Worm (Caenorhabditis elegans) whole organism, L1 larva: Measurements from ENCODE around the gene C23H3.9.

ENCODE experiments used
- C04F5.9 ChIP-seq: sonication (generic microtip); optimal IDR thresholded peaks from 2 replicates; lab custom pipeline; 2016; ENCODE audit warnings: missing genetic modification characterization, missing compliant biosample characterization
- C16A3.4 ChIP-seq: fragments of 150-350 bp; optimal IDR thresholded peaks from 2 replicates; lab custom pipeline; 2014; ENCODE audit warnings: missing biosample characterization, missing genetic modification characterization
- F16B12.6 ChIP-seq: fragments of 150-350 bp; optimal IDR thresholded peaks from 2 replicates; lab custom pipeline; 2014; ENCODE audit warnings: missing biosample characterization, missing genetic modification characterization
- aha-1 ChIP-seq: fragments of 150-350 bp; optimal IDR thresholded peaks from 2 replicates; lab custom pipeline; 2014; ENCODE audit warnings: missing biosample characterization, missing genetic modification characterization
- aly-2 ChIP-seq: fragments of 150-350 bp; optimal IDR thresholded peaks from 2 replicates; lab custom pipeline; 2014; ENCODE audit warnings: missing biosample characterization, missing genetic modification characterization
- ama-1 ChIP-seq: fragments of 150-350 bp; optimal IDR thresholded peaks from 2 replicates; lab custom pipeline; 2014
- blmp-1 ChIP-seq: fragments of 150-350 bp; optimal IDR thresholded peaks from 2 replicates; lab custom pipeline; 2014; ENCODE audit warnings: missing biosample characterization, missing genetic modification characterization
- ceh-63 ChIP-seq: fragments of 200-800 bp; sonication (Bioruptor generic); optimal IDR thresholded peaks from 2 replicates; lab custom pipeline; 2018; ENCODE audit warnings: mild to moderate bottlenecking, missing genetic modification characterization, missing compliant biosample characterization
- ceh-8 ChIP-seq: fragments of 200-800 bp; sonication (Bioruptor generic); optimal IDR thresholded peaks from 2 replicates; lab custom pipeline; 2018; ENCODE audit warnings: mild to moderate bottlenecking, missing genetic modification characterization, moderate library complexity, missing compliant biosample characterization
- ceh-82 ChIP-seq, 3 experiments: fragments of 150-350 bp in 1 of 3; sonication (generic microtip) in 2 of 3; optimal IDR thresholded peaks; 2 replicates each; lab custom pipeline; 2014 to 2017; ENCODE audit warnings: missing biosample characterization in 3 of 3, missing genetic modification characterization in 3 of 3
- dsc-1 ChIP-seq: sonication (generic microtip); optimal IDR thresholded peaks from 2 replicates; lab custom pipeline; 2016; ENCODE audit warnings: mild to moderate bottlenecking, missing genetic modification characterization, missing compliant biosample characterization
- efl-1 ChIP-seq, 4 experiments: fragments of 150-350 bp; optimal IDR thresholded peaks in 3 of 4; peaks in 1 of 4; 1 replicate in 1 of 4; 2 replicates in 3 of 4; lab custom pipeline; 2014; ENCODE audit warnings: missing biosample characterization in 2 of 4, missing genetic modification characterization in 2 of 4, missing genetic modification reagents in 2 of 4
- efl-3 ChIP-seq: fragments of 200-800 bp; sonication (Bioruptor generic); optimal IDR thresholded peaks from 2 replicates; lab custom pipeline; 2018; ENCODE audit warnings: mild to moderate bottlenecking, missing genetic modification characterization, missing compliant biosample characterization
- egl-13 ChIP-seq: sonication (generic microtip); optimal IDR thresholded peaks from 2 replicates; lab custom pipeline; 2016; ENCODE audit warnings: missing genotype, missing genetic modification reagents, missing genetic modification characterization, missing compliant biosample characterization
- elt-3 ChIP-seq, 6 experiments: fragments of 150-350 bp in 1 of 6; sonication (generic microtip); optimal IDR thresholded peaks; 2 replicates each; lab custom pipeline; 2017 to 2018; ENCODE audit warnings: missing biosample characterization in 6 of 6, missing genetic modification characterization in 6 of 6, inconsistent platforms in 1 of 6
- fkh-8 ChIP-seq: sonication (generic microtip); optimal IDR thresholded peaks from 2 replicates; lab custom pipeline; 2016; ENCODE audit warnings: mild to moderate bottlenecking, missing genetic modification characterization, missing compliant biosample characterization
- fos-1 ChIP-seq: fragments of 150-350 bp; optimal IDR thresholded peaks from 2 replicates; lab custom pipeline; 2014; ENCODE audit warnings: missing biosample characterization, missing genetic modification characterization
- hlh-17 ChIP-seq: fragments of 200-800 bp; sonication (Bioruptor generic); optimal IDR thresholded peaks from 2 replicates; lab custom pipeline; 2018; ENCODE audit warnings: missing genetic modification characterization, mild to moderate bottlenecking, missing compliant biosample characterization, moderate library complexity, borderline replicate concordance
- hlh-4 ChIP-seq: sonication (generic microtip); optimal IDR thresholded peaks from 2 replicates; lab custom pipeline; 2016; ENCODE audit warnings: mild to moderate bottlenecking, missing genetic modification characterization, missing compliant biosample characterization
- hpl-2 ChIP-seq: fragments of 150-350 bp; optimal IDR thresholded peaks from 2 replicates; lab custom pipeline; 2014; ENCODE audit warnings: missing biosample characterization, missing genetic modification reagents, missing genetic modification characterization
- irx-1 ChIP-seq: sonication (generic microtip); optimal IDR thresholded peaks from 2 replicates; lab custom pipeline; 2016; ENCODE audit warnings: missing genetic modification characterization, missing compliant biosample characterization
- isw-1 ChIP-seq: fragments of 200-800 bp; sonication (Bioruptor generic); IDR thresholded peaks from 2 replicates; pipeline ENCODE4 v1.3.6; 2022; ENCODE audit warnings: missing genetic modification characterization, missing compliant biosample characterization
- jun-1 ChIP-seq: fragments of 150-350 bp; optimal IDR thresholded peaks from 2 replicates; lab custom pipeline; 2014; ENCODE audit warnings: missing biosample characterization, missing genetic modification reagents, missing genetic modification characterization
- lin-13 ChIP-seq: fragments of 150-350 bp; optimal IDR thresholded peaks from 2 replicates; lab custom pipeline; 2014; ENCODE audit warnings: missing biosample characterization, missing genetic modification reagents, missing genetic modification characterization
- lin-35 ChIP-seq, 2 experiments: fragments of 150-350 bp; optimal IDR thresholded peaks; 2 replicates each; lab custom pipeline; 2014; ENCODE audit warnings: missing biosample characterization in 2 of 2, missing genetic modification characterization in 2 of 2, missing genetic modification reagents in 2 of 2
- lin-39 ChIP-seq: fragments of 150-350 bp; optimal IDR thresholded peaks from 2 replicates; lab custom pipeline; 2014; ENCODE audit warnings: missing biosample characterization, missing genetic modification reagents, missing genetic modification characterization
- lir-3 ChIP-seq: sonication (generic microtip); optimal IDR thresholded peaks from 2 replicates; lab custom pipeline; 2016; ENCODE audit warnings: mild to moderate bottlenecking, missing genetic modification characterization, moderate library complexity, missing compliant biosample characterization; ENCODE audit not compliant: poor library complexity
- lsy-2 ChIP-seq, 2 experiments: fragments of 150-350 bp; optimal IDR thresholded peaks; 2 replicates each; lab custom pipeline; 2014; ENCODE audit warnings: missing biosample characterization in 2 of 2, missing genetic modification characterization in 2 of 2
- mdl-1 ChIP-seq, 2 experiments: fragments of 150-350 bp; optimal IDR thresholded peaks; 2 replicates each; lab custom pipeline; 2014 to 2017; ENCODE audit warnings: missing biosample characterization in 2 of 2, missing genetic modification characterization in 2 of 2, inconsistent platforms in 1 of 2
- mef-2 ChIP-seq: fragments of 150-350 bp; optimal IDR thresholded peaks from 2 replicates; lab custom pipeline; 2014; ENCODE audit warnings: missing biosample characterization, missing genetic modification characterization
- mep-1 ChIP-seq: fragments of 150-350 bp; optimal IDR thresholded peaks from 2 replicates; lab custom pipeline; 2014; ENCODE audit warnings: missing biosample characterization, missing genetic modification characterization
- nhr-19 ChIP-seq: fragments of 200-800 bp; sonication (Bioruptor generic); conservative IDR thresholded peaks from 2 replicates; pipeline ENCODE4 v1.3.6; 2022; ENCODE audit warnings: missing genetic modification characterization, missing compliant biosample characterization
- nhr-20 ChIP-seq: sonication (generic microtip); optimal IDR thresholded peaks from 2 replicates; lab custom pipeline; 2016; ENCODE audit warnings: mild to moderate bottlenecking, missing genetic modification characterization, missing compliant biosample characterization
- nhr-237 ChIP-seq: fragments of 150-350 bp; optimal IDR thresholded peaks from 2 replicates; lab custom pipeline; 2014; ENCODE audit warnings: missing biosample characterization, missing genetic modification characterization
- nhr-71 ChIP-seq: sonication (generic microtip); optimal IDR thresholded peaks from 2 replicates; lab custom pipeline; 2016; ENCODE audit warnings: mild to moderate bottlenecking, missing genetic modification characterization, moderate library complexity, missing compliant biosample characterization
- nhr-77 ChIP-seq: fragments of 150-350 bp; optimal IDR thresholded peaks from 2 replicates; lab custom pipeline; 2014; ENCODE audit warnings: missing biosample characterization, missing genetic modification characterization
- nhr-90 ChIP-seq: sonication (generic microtip); optimal IDR thresholded peaks from 2 replicates; lab custom pipeline; 2016; ENCODE audit warnings: mild to moderate bottlenecking, missing genetic modification characterization, missing compliant biosample characterization; ENCODE audit not compliant: poor library complexity
- skn-1 ChIP-seq: fragments of 150-350 bp; optimal IDR thresholded peaks from 2 replicates; lab custom pipeline; 2014; ENCODE audit warnings: missing biosample characterization, missing genetic modification characterization
- snpc-4 ChIP-seq: fragments of 150-350 bp; optimal IDR thresholded peaks from 2 replicates; lab custom pipeline; 2014; ENCODE audit warnings: missing biosample characterization, missing genetic modification characterization
- snu-23 ChIP-seq: sonication (generic microtip); optimal IDR thresholded peaks from 2 replicates; lab custom pipeline; 2016; ENCODE audit warnings: missing genetic modification characterization, missing compliant biosample characterization
- sox-4 ChIP-seq: sonication (generic microtip); optimal IDR thresholded peaks from 2 replicates; lab custom pipeline; 2016; ENCODE audit warnings: missing genetic modification characterization, missing compliant biosample characterization
- swsn-7 ChIP-seq: sonication (generic microtip); optimal IDR thresholded peaks from 2 replicates; lab custom pipeline; 2016; ENCODE audit warnings: missing genetic modification characterization, missing compliant biosample characterization
- tbx-2 ChIP-seq: sonication (generic microtip); optimal IDR thresholded peaks from 2 replicates; lab custom pipeline; 2016; ENCODE audit warnings: missing genetic modification characterization, missing compliant biosample characterization
- tlp-1 ChIP-seq: fragments of 150-350 bp; optimal IDR thresholded peaks from 2 replicates; lab custom pipeline; 2014; ENCODE audit warnings: missing biosample characterization, missing genetic modification characterization
- unc-130 ChIP-seq: fragments of 150-350 bp; optimal IDR thresholded peaks from 2 replicates; lab custom pipeline; 2017; ENCODE audit warnings: missing biosample characterization, missing genetic modification characterization, inconsistent platforms
- unc-62 ChIP-seq: fragments of 150-350 bp; optimal IDR thresholded peaks from 2 replicates; lab custom pipeline; 2014; ENCODE audit warnings: missing biosample characterization, missing genetic modification reagents, missing genetic modification characterization
- unc-86 ChIP-seq: sonication (generic microtip); optimal IDR thresholded peaks from 2 replicates; lab custom pipeline; 2016; ENCODE audit warnings: missing genetic modification characterization, missing compliant biosample characterization
- xbp-1 ChIP-seq: sonication (generic microtip); optimal IDR thresholded peaks from 2 replicates; lab custom pipeline; 2016; ENCODE audit warnings: missing genetic modification characterization, missing compliant biosample characterization
- ztf-11 ChIP-seq, 2 experiments: sonication (generic microtip); optimal IDR thresholded peaks; 2 replicates each; lab custom pipeline; 2016 to 2017; ENCODE audit warnings: missing genetic modification characterization in 2 of 2, missing biosample characterization in 1 of 2, missing compliant biosample characterization in 1 of 2
- ztf-4 ChIP-seq: fragments of 150-350 bp; optimal IDR thresholded peaks from 2 replicates; lab custom pipeline; 2014; ENCODE audit warnings: missing biosample characterization, missing genetic modification characterization

Gene C23H3.9

DNA sequence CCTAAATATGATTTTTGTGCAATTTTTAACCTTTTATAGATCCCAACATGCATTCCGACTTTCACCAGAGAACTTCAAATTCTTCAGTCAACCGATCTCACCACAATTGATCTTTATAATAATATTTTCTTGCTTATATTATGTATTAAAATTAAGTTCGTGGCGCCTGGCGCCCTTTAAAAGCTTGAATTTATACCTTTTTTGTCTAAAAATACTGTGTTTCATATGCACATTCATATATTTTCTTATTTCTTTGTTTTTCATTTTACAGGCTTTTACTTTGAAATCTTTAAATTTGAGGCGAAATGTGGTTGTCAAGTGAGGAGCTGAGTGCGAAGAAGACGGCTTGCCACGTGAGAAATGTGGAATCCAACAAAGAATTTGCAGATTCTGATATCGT is 34.3 kb downstream of the C23H3.9 start, which contains the start of gene rpoa-49:
Gene rpoa-49, plus strand, starts transcription at position 301 of the 400 bp plus-strand sequence.
- no peak for TF ChIP-seq aly-2 (tag; lab: Kevin White, UChicago)
- no peak for TF ChIP-seq tlp-1 (tag; lab: Kevin White, UChicago)
- TF ChIP-seq ceh-8 (GFP tag; lab: Kevin White, UChicago), result no peak
- TF ChIP-seq lin-35 (GFP tag; optimal IDR thresholded peaks at IDR 0.05; lab: Kevin White, UChicago), result no peak
- TF ChIP-seq jun-1, result no peak
- TF ChIP-seq unc-86 (tag; lab: Kevin White, UChicago), result no peak
- TF ChIP-seq efl-3 (GFP tag; lab: Kevin White, UChicago), result no peak
- no peak for TF ChIP-seq skn-1 (tag; lab: Kevin White, UChicago)
- no peak for TF ChIP-seq nhr-77 (tag; lab: Kevin White, UChicago)
- no peak for TF ChIP-seq mdl-1 (tag; optimal IDR thresholded peaks at IDR 0.05; lab: Kevin White, UChicago)
- no peak for TF ChIP-seq nhr-237 (tag; lab: Kevin White, UChicago)

DNA sequence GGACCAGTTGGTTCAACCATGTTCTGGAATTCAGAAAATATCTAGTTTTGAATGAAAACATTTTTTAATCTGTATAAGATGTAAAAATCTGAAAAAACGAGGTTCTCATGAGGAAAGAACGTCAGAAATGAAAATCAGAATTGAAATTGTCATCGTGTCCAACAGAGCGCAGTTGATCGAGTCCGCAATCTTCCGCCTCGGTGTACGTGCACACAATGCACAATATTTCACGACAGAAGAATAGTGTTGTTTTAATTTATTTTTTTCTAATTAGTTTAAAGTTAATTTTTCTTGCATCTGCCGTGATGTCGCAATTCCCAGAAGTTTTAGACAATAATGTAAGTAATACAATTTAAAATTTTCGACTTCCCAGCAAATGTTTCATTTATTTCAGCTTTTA is 35.4 kb downstream of the C23H3.9 start, which contains the start of gene nfyc-1:
Gene nfyc-1, plus strand, starts transcription at position 268 of the 400 bp plus-strand sequence.
- TF ChIP-seq mef-2 (tag; lab: Kevin White, UChicago) (no peak), mdl-1 (tag; optimal IDR thresholded peaks at IDR 0.05; lab: Kevin White, UChicago) (peak in 1 of 2 experiments; percentile 73), F16B12.6 (tag; lab: Kevin White, UChicago) (peak; percentile 95), mep-1 (tag; lab: Kevin White, UChicago) (peak; percentile 92), jun-1 (no peak), nhr-237 (tag; lab: Kevin White, UChicago) (peak; percentile 24), unc-62 (no peak), elt-3 (tag; optimal IDR thresholded peaks at IDR 0.05; lab: Kevin White, UChicago) (peak in 1 of 6 experiments; percentile 47), snu-23 (GFP tag; lab: Kevin White, UChicago) (peak; percentile 83), irx-1 (peak; percentile 22), egl-13 (tag; lab: Kevin White, UChicago) (peak; percentile 8), fos-1 (tag; lab: Kevin White, UChicago) (peak; percentile 25), swsn-7 (tag; lab: Kevin White, UChicago) (peak; percentile 64), nhr-19 (peak; percentile 23; the same call in 1 of the 2 replicates), snpc-4 (tag; lab: Kevin White, UChicago) (peak; percentile 26), lin-39 (no peak), lir-3 (tag; lab: Kevin White, UChicago) (peak; percentile 4), nhr-90 (tag; lab: Kevin White, UChicago) (peak; percentile 29), ama-1 (no peak), C04F5.9 (tag; lab: Kevin White, UChicago) (peak; percentile 21), ceh-82 (tag; optimal IDR thresholded peaks at IDR 0.05; lab: Kevin White, UChicago) (peak; percentile 24 to 82 (median 44)), skn-1 (tag; lab: Kevin White, UChicago) (peak; percentile 100), nhr-20 (peak; percentile 61), hlh-4 (no peak), nhr-71 (tag; lab: Kevin White, UChicago) (peak; percentile 78), C16A3.4 (tag; lab: Kevin White, UChicago) (peak; percentile 74), lsy-2 (tag; optimal IDR thresholded peaks at IDR 0.05; lab: Kevin White, UChicago) (peak; percentile 75 to 88), isw-1 (peak; percentile 68), efl-1 (optimal IDR thresholded peaks at IDR 0.05; lab: Kevin White, UChicago) (peak; percentile 77 to 78), efl-1 (GFP tag; optimal IDR thresholded peaks at IDR 0.05 in 1 of 2; lab: Kevin White, UChicago) (peak; percentile 80 to 96), lin-13 (GFP tag; lab: Kevin White, UChicago) (peak; percentile 42), hpl-2 (GFP tag; lab: Kevin White, UChicago) (no peak), unc-86 (tag; lab: Kevin White, UChicago) (peak; percentile 50), hlh-17 (GFP tag; lab: Kevin White, UChicago) (no peak), sox-4 (tag; lab: Kevin White, UChicago) (no peak), aha-1 (tag; lab: Kevin White, UChicago) (no peak), ceh-8 (GFP tag; lab: Kevin White, UChicago) (no peak), xbp-1 (tag; lab: Kevin White, UChicago) (peak; percentile 64), ztf-4 (peak; percentile 25), tbx-2 (tag; lab: Kevin White, UChicago) (peak; percentile 66), unc-130 (tag; lab: Kevin White, UChicago) (peak; percentile 89), dsc-1 (peak; percentile 17), ztf-11 (tag; optimal IDR thresholded peaks at IDR 0.05; lab: Kevin White, UChicago) (peak in 1 of 2 experiments; percentile 1), ceh-63 (GFP tag; lab: Kevin White, UChicago) (no peak), fkh-8 (tag; lab: Kevin White, UChicago) (peak; percentile 57), blmp-1 (tag; lab: Kevin White, UChicago) (peak; percentile 74), tlp-1 (tag; lab: Kevin White, UChicago) (no peak)
